Fruit fly (Drosophila melanogaster) whole organism: ENCODE measurements around the gene Obp99c.

ENCODE experiments used
- CG8478 ChIP-seq: fragments of >200 bp; optimal IDR thresholded peaks from 2 replicates; lab custom pipeline; 2018; ENCODE audit warnings: inconsistent platforms
- Dll ChIP-seq: fragments of >200 bp; optimal IDR thresholded peaks from 2 replicates; lab custom pipeline; 2017
- EcR ChIP-seq, 2 experiments: fragments of >200 bp; optimal IDR thresholded peaks; 2 replicates each; lab custom pipeline; 2017; ENCODE audit warnings: missing biosample characterization in 2 of 2, missing genetic modification characterization in 2 of 2, missing genetic modification reagents in 2 of 2
- pan ChIP-seq: fragments of >200 bp; optimal IDR thresholded peaks from 2 replicates; lab custom pipeline; 2017
- psq ChIP-seq: fragments of >200 bp; optimal IDR thresholded peaks from 2 replicates; lab custom pipeline; 2017
- usp ChIP-seq: fragments of >200 bp; optimal IDR thresholded peaks from 2 replicates; lab custom pipeline; 2017; ENCODE audit warnings: missing biosample characterization, missing genetic modification characterization, mixed read lengths

- TF ChIP-seq pan (lab: Kevin White, UChicago), result no peak
- TF ChIP-seq CG8478 (lab: Kevin White, UChicago), result no peak
- TF ChIP-seq EcR (GFP tag; optimal IDR thresholded peaks at IDR 0.05; lab: Kevin White, UChicago), result no peak
- TF ChIP-seq psq, result no peak
- TF ChIP-seq usp (GFP tag; lab: Kevin White, UChicago), result no peak
- no peak for TF ChIP-seq Dll
Observed at dm6 chr3R:29716043-29716781, 27.1 kb upstream of the Obp99c start.
